Fruit fly (Drosophila melanogaster): ENCODE measurements around the gene Or98b.

The Or98b gene

DNA sequence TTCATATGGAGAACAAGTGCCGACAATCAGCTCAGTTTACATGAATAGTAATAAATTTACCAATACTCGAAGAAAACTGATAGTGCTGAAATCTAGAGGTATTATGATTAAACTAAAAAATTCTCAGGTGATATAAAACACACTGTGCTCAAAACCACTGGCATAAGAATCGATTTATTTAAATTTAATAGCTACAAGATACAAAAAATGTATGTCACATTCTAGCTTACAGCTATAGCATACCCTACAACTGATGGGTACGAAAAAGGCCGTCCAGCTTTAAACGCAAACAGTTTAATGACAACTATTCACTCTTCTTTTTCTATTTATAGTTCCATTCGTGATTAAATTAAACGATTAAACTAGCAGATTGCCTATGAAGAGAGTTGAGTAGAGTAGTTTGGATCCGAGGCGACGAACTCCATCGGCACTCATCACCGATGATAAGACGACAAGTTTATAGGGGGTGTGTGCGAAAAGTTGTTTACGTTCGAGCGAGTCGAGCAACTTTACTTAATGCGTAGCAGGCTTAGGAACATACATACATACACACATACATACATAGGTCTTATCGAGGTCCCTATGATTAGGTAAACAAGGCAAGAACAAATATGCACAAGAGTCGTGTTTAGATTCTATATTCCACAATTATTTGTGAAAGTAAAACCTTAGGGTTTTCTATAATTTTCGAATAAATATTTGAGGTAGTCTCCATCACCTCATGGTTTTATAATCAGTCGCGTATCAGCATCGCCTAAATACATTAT is 23.1 kb upstream of the Or98b start (continued):
- TF ChIP-seq eve (GFP tag; optimal IDR thresholded peaks at IDR 0.05) (peak in 1 of 2 experiments; percentile 2), pnt (GFP tag; optimal IDR thresholded peaks at IDR 0.05) (peak; percentile 62), Nf-YC (tag; optimal IDR thresholded peaks at IDR 0.05) (peak; percentile 44), ham (GFP tag; IDR thresholded peaks at IDR 0.05) (no peak), zen2 (GFP tag; IDR thresholded peaks at IDR 0.05; ENCODE audit: partially characterized antibody) (no peak), cato (GFP tag; optimal IDR thresholded peaks at IDR 0.05; ENCODE audit: borderline replicate concordance) (peak; percentile 42), MTF-1 (GFP tag; optimal IDR thresholded peaks at IDR 0.05; ENCODE audit: borderline replicate concordance) (peak; percentile 81), CG4854 (GFP tag; optimal IDR thresholded peaks at IDR 0.05) (peak; percentile 77), Ets97D (GFP tag; optimal IDR thresholded peaks at IDR 0.05) (no peak), da (GFP tag; optimal IDR thresholded peaks at IDR 0.05) (no peak), CG33213 (GFP tag; optimal IDR thresholded peaks at IDR 0.05) (peak; percentile 84), Side (GFP tag; optimal IDR thresholded peaks at IDR 0.05) (peak; percentile 50), CG6854 (GFP tag; optimal IDR thresholded peaks at IDR 0.05) (peak; percentile 3), gce (GFP tag; IDR thresholded peaks at IDR 0.05) (peak; percentile 72; the same call in 2 of the 3 replicates), unc-4 (GFP tag; IDR thresholded peaks at IDR 0.05; ENCODE audit: partially characterized antibody) (no peak), Mrtf (GFP tag; IDR thresholded peaks at IDR 0.05) (peak; percentile 65; the same call in 2 of the 3 replicates), CG6654 (GFP tag; optimal IDR thresholded peaks at IDR 0.05) (no peak), CG14667 (GFP tag; IDR thresholded peaks at IDR 0.05) (peak; percentile 50), CG12391 (tag; optimal IDR thresholded peaks at IDR 0.05) (peak; percentile 46), CG1233 (GFP tag; optimal IDR thresholded peaks at IDR 0.05) (peak; percentile 64), lab (GFP tag; optimal IDR thresholded peaks at IDR 0.05) (peak; percentile 78), CG15269 (tag; optimal IDR thresholded peaks at IDR 0.05) (peak; percentile 74), CG10366 (GFP tag; IDR thresholded peaks at IDR 0.05) (peak; percentile 63; the same call in 1 of the 2 replicates), CG2120 (GFP tag; optimal IDR thresholded peaks at IDR 0.05) (peak; percentile 92), dysf (GFP tag; IDR thresholded peaks at IDR 0.05) (peak; percentile 74), CG13287 (GFP tag; IDR thresholded peaks at IDR 0.05; ENCODE audit: partially characterized antibody) (no peak), croc (GFP tag; conservative IDR thresholded peaks at IDR 0.05) (peak; percentile 12; the same call in 1 of the 3 replicates), rib (GFP tag; IDR thresholded peaks at IDR 0.05) (peak; percentile 83), maf-S (GFP tag; optimal IDR thresholded peaks at IDR 0.05) (peak; percentile 58), CG8924 (tag; optimal IDR thresholded peaks at IDR 0.05) (peak; percentile 57), Doc2 (GFP tag; IDR thresholded peaks at IDR 0.05) (no peak), CG17568 (GFP tag; optimal IDR thresholded peaks at IDR 0.05) (peak; percentile 51), Stat92E (GFP tag; optimal IDR thresholded peaks at IDR 0.05) (no peak), so (GFP tag; IDR thresholded peaks at IDR 0.05) (peak; percentile 53; the same call in 2 of the 3 replicates), btn (GFP tag; optimal IDR thresholded peaks at IDR 0.05) (peak; percentile 46), sisA (GFP tag; IDR thresholded peaks at IDR 0.05) (peak; percentile 57), tna (GFP tag; IDR thresholded peaks at IDR 0.05; ENCODE audit: partially characterized antibody) (no peak), jigr1 (GFP tag; IDR thresholded peaks at IDR 0.05) (no peak), CG1529 (GFP tag; optimal IDR thresholded peaks at IDR 0.05) (peak; percentile 49), Dip3 (GFP tag; optimal IDR thresholded peaks at IDR 0.05) (peak; percentile 79), Hr39 (optimal IDR thresholded peaks at IDR 0.05) (no peak), CG32532 (GFP tag; IDR thresholded peaks at IDR 0.05) (peak; percentile 90), vvl (GFP tag; IDR thresholded peaks at IDR 0.05) (peak; percentile 48), CG7963 (GFP tag; IDR thresholded peaks at IDR 0.05; ENCODE audit: partially characterized antibody) (no peak), Drgx (GFP tag; IDR thresholded peaks at IDR 0.05) (peak; percentile 85), Hand (GFP tag; optimal IDR thresholded peaks at IDR 0.05) (peak; percentile 71), abd-A (tag; optimal IDR thresholded peaks at IDR 0.05) (no peak), klu (GFP tag; IDR thresholded peaks at IDR 0.05) (no peak), GATAe (GFP tag; conservative IDR thresholded peaks at IDR 0.05) (peak; percentile 83)
